Worm (Caenorhabditis elegans) whole organism, mixed stage, embryonic: ENCODE measurements around the gene spr-1.

ENCODE experiments used
- blmp-1 ChIP-seq: fragments of 150-350 bp; optimal IDR thresholded peaks from 2 replicates; lab custom pipeline; 2014; ENCODE audit warnings: missing biosample characterization, missing genetic modification characterization
- ceh-43 ChIP-seq: fragments of 200-800 bp; sonication (Bioruptor generic); optimal IDR thresholded peaks from 2 replicates; lab custom pipeline; 2018; ENCODE audit warnings: mild to moderate bottlenecking, missing genetic modification characterization, moderate library complexity, missing compliant biosample characterization
- elt-1 ChIP-seq: sonication (generic microtip); optimal IDR thresholded peaks from 2 replicates; lab custom pipeline; 2017; ENCODE audit warnings: missing genetic modification characterization, mild to moderate bottlenecking, missing compliant biosample characterization, antibody characterized with exemption, moderate library complexity, borderline replicate concordance; ENCODE audit not compliant: insufficient read depth
- elt-3 ChIP-seq: fragments of 150-350 bp; optimal IDR thresholded peaks from 2 replicates; lab custom pipeline; 2014; ENCODE audit warnings: missing biosample characterization, missing genetic modification characterization
- lin-13 ChIP-seq: fragments of 150-350 bp; optimal IDR thresholded peaks from 2 replicates; lab custom pipeline; 2014; ENCODE audit warnings: missing biosample characterization, missing genetic modification characterization
- mep-1 ChIP-seq: fragments of 150-350 bp; optimal IDR thresholded peaks from 2 replicates; lab custom pipeline; 2017; ENCODE audit warnings: missing biosample characterization, missing genetic modification reagents, missing genetic modification characterization, inconsistent platforms
- nhr-12 ChIP-seq: fragments of 150-350 bp; optimal IDR thresholded peaks from 2 replicates; lab custom pipeline; 2014; ENCODE audit warnings: missing biosample characterization, missing genetic modification characterization
- nhr-237 ChIP-seq: fragments of 150-350 bp; optimal IDR thresholded peaks from 2 replicates; lab custom pipeline; 2014; ENCODE audit warnings: missing biosample characterization, missing genetic modification characterization
- nhr-76 ChIP-seq: sonication (generic microtip); optimal IDR thresholded peaks from 2 replicates; lab custom pipeline; 2017; ENCODE audit warnings: missing biosample characterization, missing genetic modification characterization
- pha-4 ChIP-seq: fragments of 150-350 bp; optimal IDR thresholded peaks from 2 replicates; lab custom pipeline; 2018; ENCODE audit warnings: missing biosample characterization, missing genetic modification reagents, missing genetic modification characterization
- sem-2 ChIP-seq: fragments of 200-800 bp; sonication (Bioruptor generic); optimal IDR thresholded peaks from 2 replicates; lab custom pipeline; 2018; ENCODE audit warnings: mild to moderate bottlenecking, missing genetic modification characterization, missing compliant biosample characterization
- snpc-4 ChIP-seq: fragments of 150-350 bp; optimal IDR thresholded peaks from 2 replicates; lab custom pipeline; 2014; ENCODE audit warnings: missing biosample characterization, missing genetic modification characterization
- unc-39 ChIP-seq: fragments of 150-350 bp; optimal IDR thresholded peaks from 2 replicates; lab custom pipeline; 2014; ENCODE audit warnings: missing biosample characterization, missing genetic modification characterization
- ztf-11 ChIP-seq: fragments of 150-350 bp; optimal IDR thresholded peaks from 2 replicates; lab custom pipeline; 2014; ENCODE audit warnings: missing biosample characterization, missing genetic modification characterization

- TF ChIP-seq unc-39 (no peak), pha-4 (tag; lab: Kevin White, UChicago) (no peak), elt-3 (tag; lab: Kevin White, UChicago) (no peak), elt-1 (tag; lab: Kevin White, UChicago) (no peak), ceh-43 (GFP tag; lab: Kevin White, UChicago) (no peak), snpc-4 (no peak), blmp-1 (tag; lab: Kevin White, UChicago) (no peak), nhr-76 (tag; lab: Kevin White, UChicago) (no peak), ztf-11 (tag; lab: Kevin White, UChicago) (no peak), nhr-12 (tag; lab: Kevin White, UChicago) (no peak), lin-13 (tag; lab: Kevin White, UChicago) (no peak), mep-1 (tag; lab: Kevin White, UChicago) (no peak), nhr-237 (tag; lab: Kevin White, UChicago) (no peak), sem-2 (no peak)
Measured at ce11 chrV:8159629-8160028, 30.5 kb upstream of the spr-1 start, which contains the start of gene F20D6.6.
